Fruit fly (Drosophila melanogaster) whole organism, prepupa: ENCODE measurements around the gene CG14253.

Experiments
- Blimp-1 ChIP-seq: fragments of 200-800 bp; sonication (Bioruptor generic); optimal IDR thresholded peaks from 3 replicates; lab custom pipeline; 2017; ENCODE audit warnings: missing biosample characterization, missing genetic modification characterization, mild to moderate bottlenecking, moderate library complexity, missing genetic modification reagents
- CG10669 ChIP-seq: fragments of 200-800 bp; sonication (Bioruptor generic); optimal IDR thresholded peaks from 3 replicates; lab custom pipeline; 2018; ENCODE audit warnings: missing biosample characterization, mild to moderate bottlenecking, missing genetic modification characterization, moderate library complexity
- CG11762 ChIP-seq: fragments of 200-800 bp; sonication (Bioruptor generic); optimal IDR thresholded peaks from 3 replicates; lab custom pipeline; 2016; ENCODE audit warnings: missing biosample characterization, missing genetic modification characterization; ENCODE audit not compliant: insufficient read depth
- CG11902 ChIP-seq: fragments of 200-800 bp; sonication (Bioruptor generic); optimal IDR thresholded peaks from 3 replicates; lab custom pipeline; 2016; ENCODE audit warnings: missing biosample characterization, missing genetic modification characterization
- CG15336 ChIP-seq: fragments of 200-800 bp; sonication (Bioruptor generic); IDR thresholded peaks from 2 replicates; pipeline ENCODE4 v1.3.6; 2022; ENCODE audit warnings: missing biosample characterization, missing genetic modification characterization
- CG1621 ChIP-seq: fragments of 200-800 bp; sonication (Bioruptor generic); optimal IDR thresholded peaks from 3 replicates; lab custom pipeline; 2018; ENCODE audit warnings: missing biosample characterization, mild to moderate bottlenecking, missing genetic modification characterization
- CG3032 ChIP-seq: fragments of 200-800 bp; optimal IDR thresholded peaks from 2 replicates; lab custom pipeline; 2019; ENCODE audit warnings: missing biosample characterization, mild to moderate bottlenecking, missing genetic modification characterization, moderate library complexity
- CG31627 ChIP-seq: fragments of 200-800 bp; sonication (Bioruptor generic); optimal IDR thresholded peaks from 3 replicates; lab custom pipeline; 2016; ENCODE audit warnings: missing biosample characterization, missing genetic modification characterization
- CG32006 ChIP-seq: fragments of 200-800 bp; sonication (Bioruptor generic); optimal IDR thresholded peaks from 3 replicates; lab custom pipeline; 2017; ENCODE audit warnings: missing biosample characterization, mild to moderate bottlenecking, missing genetic modification characterization
- CG3919 ChIP-seq: fragments of 200-800 bp; sonication (Bioruptor generic); optimal IDR thresholded peaks from 3 replicates; lab custom pipeline; 2016; ENCODE audit warnings: missing biosample characterization, missing genetic modification characterization
- CG4318 ChIP-seq: fragments of 200-800 bp; sonication (Bioruptor generic); optimal IDR thresholded peaks from 3 replicates; lab custom pipeline; 2017; ENCODE audit warnings: missing biosample characterization, mild to moderate bottlenecking, missing genetic modification characterization
- CG6276 ChIP-seq: fragments of 200-800 bp; sonication (Bioruptor generic); optimal IDR thresholded peaks from 2 replicates; lab custom pipeline; 2017; ENCODE audit warnings: missing biosample characterization, mild to moderate bottlenecking, missing genetic modification characterization
- CG6808 ChIP-seq: fragments of 200-800 bp; sonication (Bioruptor generic); optimal IDR thresholded peaks from 3 replicates; lab custom pipeline; 2017; ENCODE audit warnings: missing biosample characterization, missing genetic modification characterization, mild to moderate bottlenecking, moderate library complexity, missing genetic modification reagents
- CG6854 ChIP-seq: fragments of 200-800 bp; sonication (Bioruptor generic); optimal IDR thresholded peaks from 2 replicates; lab custom pipeline; 2017; ENCODE audit warnings: missing biosample characterization, mild to moderate bottlenecking, missing genetic modification characterization
- CG7368 ChIP-seq: fragments of 200-800 bp; sonication (Bioruptor generic); optimal IDR thresholded peaks from 3 replicates; lab custom pipeline; 2016; ENCODE audit warnings: missing biosample characterization, missing genetic modification characterization
- CG8319 ChIP-seq: fragments of 200-800 bp; sonication (Bioruptor generic); optimal IDR thresholded peaks from 3 replicates; lab custom pipeline; 2016; ENCODE audit warnings: missing biosample characterization, missing genetic modification characterization
- CG8632 ChIP-seq: fragments of 200-800 bp; sonication (Bioruptor generic); optimal IDR thresholded peaks from 3 replicates; lab custom pipeline; 2016; ENCODE audit warnings: missing biosample characterization, missing genetic modification characterization
- CG9139 ChIP-seq: fragments of 200-800 bp; sonication (Bioruptor generic); optimal IDR thresholded peaks from 3 replicates; lab custom pipeline; 2017; ENCODE audit warnings: missing biosample characterization, mild to moderate bottlenecking, missing genetic modification characterization
- Eip75B ChIP-seq: fragments of 200-800 bp; sonication (Bioruptor generic); optimal IDR thresholded peaks from 3 replicates; lab custom pipeline; 2016; ENCODE audit warnings: missing biosample characterization, missing genetic modification characterization
- Eip78C ChIP-seq: fragments of 200-800 bp; sonication (Bioruptor generic); peaks from one replicate; lab custom pipeline; 2016; ENCODE audit warnings: missing biosample characterization, missing genetic modification characterization
- Eip93F ChIP-seq: fragments of 200-800 bp; sonication (Bioruptor generic); optimal IDR thresholded peaks from 2 replicates; lab custom pipeline; 2016; ENCODE audit warnings: missing biosample characterization, mild to moderate bottlenecking, missing genetic modification characterization
- Ets21C ChIP-seq: fragments of 200-800 bp; sonication (Bioruptor generic); optimal IDR thresholded peaks from 3 replicates; lab custom pipeline; 2016; ENCODE audit warnings: missing biosample characterization, missing genetic modification characterization
- Ets96B ChIP-seq: fragments of 200-800 bp; optimal IDR thresholded peaks from 2 replicates; lab custom pipeline; 2019; ENCODE audit warnings: missing biosample characterization, mild to moderate bottlenecking, missing genetic modification characterization, moderate library complexity
- Hr4 ChIP-seq: fragments of 200-800 bp; sonication (Bioruptor generic); optimal IDR thresholded peaks from 3 replicates; lab custom pipeline; 2016; ENCODE audit warnings: missing biosample characterization, missing genetic modification characterization
- Lpt ChIP-seq: fragments of 200-800 bp; sonication (Bioruptor generic); optimal IDR thresholded peaks from 3 replicates; lab custom pipeline; 2016; ENCODE audit warnings: missing biosample characterization, missing genetic modification characterization
- Met ChIP-seq: fragments of 200-800 bp; sonication (Bioruptor generic); optimal IDR thresholded peaks from 3 replicates; lab custom pipeline; 2016; ENCODE audit warnings: missing biosample characterization, missing genetic modification characterization
- OdsH ChIP-seq: fragments of 200-800 bp; sonication (Bioruptor generic); optimal IDR thresholded peaks from 3 replicates; lab custom pipeline; 2016; ENCODE audit warnings: missing biosample characterization, missing genetic modification characterization
- Smox ChIP-seq: fragments of 200-800 bp; sonication (Bioruptor generic); optimal IDR thresholded peaks from 3 replicates; lab custom pipeline; 2016; ENCODE audit warnings: missing biosample characterization, missing genetic modification characterization
- Sox102F ChIP-seq: fragments of 200-800 bp; sonication (Bioruptor generic); optimal IDR thresholded peaks from 2 replicates; lab custom pipeline; 2016; ENCODE audit warnings: missing biosample characterization, mild to moderate bottlenecking, missing genetic modification characterization
- Sox14 ChIP-seq: fragments of 200-800 bp; sonication (Bioruptor generic); optimal IDR thresholded peaks from 3 replicates; lab custom pipeline; 2016; ENCODE audit warnings: missing biosample characterization, missing genetic modification characterization
- Sox15 ChIP-seq: fragments of 200-800 bp; sonication (Bioruptor generic); optimal IDR thresholded peaks from 3 replicates; lab custom pipeline; 2016; ENCODE audit warnings: missing biosample characterization, missing genetic modification characterization
- achi ChIP-seq: fragments of 200-800 bp; sonication (Bioruptor generic); optimal IDR thresholded peaks from 3 replicates; lab custom pipeline; 2016; ENCODE audit warnings: missing biosample characterization, missing genetic modification characterization
- dsx ChIP-seq: fragments of 200-800 bp; optimal IDR thresholded peaks from 3 replicates; lab custom pipeline; 2019; ENCODE audit warnings: missing biosample characterization, mild to moderate bottlenecking, missing genetic modification characterization, moderate library complexity; ENCODE audit not compliant: poor library complexity, severe bottlenecking
- eg ChIP-seq: fragments of 200-800 bp; sonication (Bioruptor generic); IDR thresholded peaks from 3 replicates; pipeline ENCODE4 v1.3.6; 2022; ENCODE audit warnings: missing biosample characterization, missing genetic modification characterization
- esn ChIP-seq: fragments of 200-800 bp; sonication (Bioruptor generic); optimal IDR thresholded peaks from 2 replicates; lab custom pipeline; 2016; ENCODE audit warnings: missing biosample characterization, mild to moderate bottlenecking, missing genetic modification characterization, moderate library complexity
- fd85E ChIP-seq: fragments of 200-800 bp; sonication (Bioruptor generic); optimal IDR thresholded peaks from 3 replicates; lab custom pipeline; 2016; ENCODE audit warnings: missing biosample characterization, missing genetic modification characterization
- fkh ChIP-seq: fragments of 200-800 bp; sonication (Bioruptor generic); optimal IDR thresholded peaks from 3 replicates; lab custom pipeline; 2017; ENCODE audit warnings: missing biosample characterization, mild to moderate bottlenecking, missing genetic modification characterization, moderate library complexity
- lz ChIP-seq: fragments of 200-800 bp; sonication (Bioruptor generic); optimal IDR thresholded peaks from 3 replicates; lab custom pipeline; 2016; ENCODE audit warnings: missing biosample characterization, missing genetic modification characterization
- net ChIP-seq: fragments of 200-800 bp; sonication (Bioruptor generic); optimal IDR thresholded peaks from 3 replicates; lab custom pipeline; 2016; ENCODE audit warnings: missing biosample characterization, missing genetic modification characterization
- pdm3 ChIP-seq: fragments of 200-800 bp; sonication (Bioruptor generic); optimal IDR thresholded peaks from 3 replicates; lab custom pipeline; 2016; ENCODE audit warnings: missing biosample characterization, missing genetic modification characterization
- salr ChIP-seq, 2 experiments: fragments of 200-800 bp; sonication (Bioruptor generic); optimal IDR thresholded peaks; 3 replicates each; lab custom pipeline; 2016 to 2018; ENCODE audit warnings: missing biosample characterization in 2 of 2, missing genetic modification characterization in 2 of 2, mild to moderate bottlenecking in 1 of 2
- spab ChIP-seq: fragments of 200-800 bp; sonication (Bioruptor generic); optimal IDR thresholded peaks from 2 replicates; lab custom pipeline; 2017; ENCODE audit warnings: missing biosample characterization, mild to moderate bottlenecking, missing genetic modification characterization, missing genetic modification reagents
- ss ChIP-seq, 2 experiments: fragments of 200-800 bp; sonication (Bioruptor generic); optimal IDR thresholded peaks; 2 replicates in 1 of 2; 3 replicates in 1 of 2; lab custom pipeline; 2017 to 2018; ENCODE audit warnings: mild to moderate bottlenecking in 2 of 2, missing biosample characterization in 2 of 2, missing genetic modification characterization in 2 of 2, moderate library complexity in 1 of 2

The CG14253 gene

dm6 chr3R:26958314-26958979 lies 19.9 kb upstream of the CG14253 start, which contains the start of gene CG6330:
TSS of gene CG6330 (minus strand) at chr3R:26958491.
- TF ChIP-seq Lpt (GFP tag; lab: Kevin White, UChicago): no peak
- TF ChIP-seq CG32006 (GFP tag; lab: Kevin White, UChicago): no peak
- TF ChIP-seq CG4318 (GFP tag; lab: Kevin White, UChicago): no peak
- TF ChIP-seq esn (GFP tag; lab: Kevin White, UChicago): no peak
- TF ChIP-seq CG6854 (GFP tag; lab: Kevin White, UChicago): no peak
- TF ChIP-seq Met (GFP tag; lab: Kevin White, UChicago): no peak
- no peak for TF ChIP-seq CG11902 (GFP tag; lab: Kevin White, UChicago)
- TF ChIP-seq Hr4 (GFP tag; lab: Kevin White, UChicago): no peak
- no peak for TF ChIP-seq CG10669 (GFP tag; lab: Kevin White, UChicago)
- no peak for TF ChIP-seq Eip78C (GFP tag; lab: Kevin White, UChicago)
- no peak for TF ChIP-seq fd85E
- no peak for TF ChIP-seq Sox14 (GFP tag; lab: Kevin White, UChicago)
- TF ChIP-seq OdsH (GFP tag; lab: Kevin White, UChicago): no peak
- no peak for TF ChIP-seq achi (GFP tag; lab: Kevin White, UChicago)
- no peak for TF ChIP-seq fkh (GFP tag; lab: Kevin White, UChicago)
- TF ChIP-seq Smox (GFP tag; lab: Kevin White, UChicago): no peak
- no peak for TF ChIP-seq CG31627
- no peak for TF ChIP-seq CG3919 (GFP tag; lab: Kevin White, UChicago)

- TF ChIP-seq net (GFP tag; lab: Kevin White, UChicago): no peak
- no peak for TF ChIP-seq Hr4 (GFP tag; lab: Kevin White, UChicago)
- TF ChIP-seq CG9139: no peak
- TF ChIP-seq dsx (GFP tag; lab: Kevin White, UChicago): no peak
- TF ChIP-seq CG6854 (GFP tag; lab: Kevin White, UChicago): peak; percentile 50
- no peak for TF ChIP-seq Ets21C (GFP tag; lab: Kevin White, UChicago)
- no peak for TF ChIP-seq Sox15
- TF ChIP-seq CG8632 (GFP tag; lab: Kevin White, UChicago): no peak
- TF ChIP-seq ss (GFP tag; optimal IDR thresholded peaks at IDR 0.05; lab: Kevin White, UChicago): no peak
- TF ChIP-seq CG11762 (GFP tag; lab: Kevin White, UChicago): no peak
- TF ChIP-seq CG15336 (GFP tag; lab: Robert Waterston, UW): no peak
- TF ChIP-seq CG6276: no peak
- TF ChIP-seq eg (GFP tag; lab: Robert Waterston, UW): 0 out of 3 replicates have a peak, but pooled peaks have one; percentile 22
- peak; percentile 8 for TF ChIP-seq CG7368 (GFP tag; lab: Kevin White, UChicago)
- TF ChIP-seq Eip93F: no peak
- no peak for TF ChIP-seq fkh (GFP tag; lab: Kevin White, UChicago)
These were observed 17.8 kb upstream of the CG14253 start for dm6 chr3R:26960496-26960895.

- TF ChIP-seq Eip75B (GFP tag; lab: Kevin White, UChicago) (peak; percentile 53), Ets96B (tag; lab: Kevin White, UChicago) (peak; percentile 76), spab (GFP tag; lab: Kevin White, UChicago) (peak; percentile 82), Ets21C (GFP tag; lab: Kevin White, UChicago) (peak; percentile 19), pdm3 (GFP tag; lab: Kevin White, UChicago) (peak; percentile 58), CG10669 (GFP tag; lab: Kevin White, UChicago) (peak; percentile 88), CG31627 (peak; percentile 61), esn (GFP tag; lab: Kevin White, UChicago) (peak; percentile 50), CG3032 (tag; lab: Kevin White, UChicago) (peak; percentile 80), CG4318 (GFP tag; lab: Kevin White, UChicago) (peak; percentile 33), Blimp-1 (GFP tag; lab: Kevin White, UChicago) (peak; percentile 62), Smox (GFP tag; lab: Kevin White, UChicago) (no peak), fd85E (peak; percentile 66), CG8632 (GFP tag; lab: Kevin White, UChicago) (peak; percentile 25), CG15336 (GFP tag; lab: Robert Waterston, UW) (peak; percentile 67), CG6276 (no peak), Sox102F (peak; percentile 63), fkh (GFP tag; lab: Kevin White, UChicago) (peak; percentile 11), CG9139 (peak; percentile 77), CG1621 (tag; lab: Kevin White, UChicago) (peak; percentile 57), CG6808 (GFP tag; lab: Kevin White, UChicago) (peak; percentile 87), salr (GFP tag; optimal IDR thresholded peaks at IDR 0.05; lab: Kevin White, UChicago) (peak; percentile 34 to 37), lz (GFP tag; lab: Kevin White, UChicago) (peak; percentile 60), CG8319 (GFP tag; lab: Kevin White, UChicago) (peak; percentile 27), Sox14 (GFP tag; lab: Kevin White, UChicago) (peak; percentile 50), Hr4 (GFP tag; lab: Kevin White, UChicago) (peak; percentile 58), CG7368 (GFP tag; lab: Kevin White, UChicago) (peak; percentile 64), CG32006 (GFP tag; lab: Kevin White, UChicago) (peak; percentile 65), OdsH (GFP tag; lab: Kevin White, UChicago) (peak; percentile 58)
These were observed 14.6 kb upstream of the CG14253 start for dm6 chr3R:26963747-26964174.
